Worm (Caenorhabditis elegans) whole organism, L4 larva: Measurements from ENCODE around the gene Y60A3A.24.

ENCODE experiments used
- ZK546.5 ChIP-seq, 2 experiments: sonication (generic microtip); optimal IDR thresholded peaks; 2 replicates each; lab custom pipeline; 2017; ENCODE audit warnings: missing biosample characterization in 2 of 2, missing genetic modification characterization in 2 of 2
- dpl-1 ChIP-seq: fragments of 150-350 bp; optimal IDR thresholded peaks from 2 replicates; lab custom pipeline; 2014; ENCODE audit warnings: missing biosample characterization, missing genetic modification reagents, missing genetic modification characterization
- jun-1 ChIP-seq: fragments of 150-350 bp; optimal IDR thresholded peaks from 2 replicates; lab custom pipeline; 2014; ENCODE audit warnings: missing biosample characterization, missing genetic modification reagents, missing genetic modification characterization
- mxl-2 ChIP-seq: fragments of 200-800 bp; sonication (Bioruptor generic); conservative IDR thresholded peaks from 2 replicates; pipeline ENCODE4 v1.3.6; 2022; ENCODE audit warnings: missing genetic modification reagents, missing genetic modification characterization, missing compliant biosample characterization

- TF ChIP-seq dpl-1 (GFP tag; lab: Kevin White, UChicago) = no peak
- no peak for TF ChIP-seq jun-1 (tag; lab: Kevin White, UChicago)
- TF ChIP-seq ZK546.5 (tag; optimal IDR thresholded peaks at IDR 0.05; lab: Kevin White, UChicago) = no peak
- no peak for TF ChIP-seq mxl-2 (GFP tag; lab: Robert Waterston, UW)
Observed at ce11 chrV:20021347-20021746, 39.7 kb upstream of the Y60A3A.24 start.
